Worm (Caenorhabditis elegans) whole organism, L2 larva: ENCODE data around the gene srab-22.

Experiments
- F13H6.1 ChIP-seq: sonication (generic microtip); optimal IDR thresholded peaks from 2 replicates; lab custom pipeline; 2016; ENCODE audit warnings: missing genetic modification characterization, missing compliant biosample characterization
- ama-1 ChIP-seq: fragments of 150-350 bp; optimal IDR thresholded peaks from 2 replicates; lab custom pipeline; 2018; ENCODE audit warnings: inconsistent platforms
- dmd-4 ChIP-seq: sonication (generic microtip); optimal IDR thresholded peaks from 2 replicates; lab custom pipeline; 2017; ENCODE audit warnings: missing biosample characterization, missing genetic modification characterization
- mbf-1 ChIP-seq: sonication (generic microtip); optimal IDR thresholded peaks from 2 replicates; lab custom pipeline; 2017; ENCODE audit warnings: missing biosample characterization, missing genetic modification characterization
- nhr-11 ChIP-seq: fragments of 150-350 bp; optimal IDR thresholded peaks from 2 replicates; lab custom pipeline; 2014; ENCODE audit warnings: missing biosample characterization, missing genetic modification characterization
- nhr-25 ChIP-seq: fragments of 150-350 bp; sonication (generic microtip); optimal IDR thresholded peaks from 3 replicates; lab custom pipeline; 2014; ENCODE audit warnings: missing biosample characterization, missing genetic modification characterization
- nhr-6 ChIP-seq: fragments of 150-350 bp; optimal IDR thresholded peaks from 2 replicates; lab custom pipeline; 2014; ENCODE audit warnings: missing biosample characterization, missing genetic modification characterization
- nhr-77 ChIP-seq: fragments of 150-350 bp; optimal IDR thresholded peaks from 2 replicates; lab custom pipeline; 2014; ENCODE audit warnings: missing biosample characterization, missing genetic modification characterization
- snpc-4 ChIP-seq: fragments of 150-350 bp; optimal IDR thresholded peaks from 2 replicates; lab custom pipeline; 2014; ENCODE audit warnings: missing biosample characterization, missing genetic modification characterization
- zag-1 ChIP-seq: fragments of 150-350 bp; optimal IDR thresholded peaks from 2 replicates; lab custom pipeline; 2014; ENCODE audit warnings: missing biosample characterization, missing genetic modification characterization
- ztf-4 ChIP-seq: fragments of 150-350 bp; optimal IDR thresholded peaks from 2 replicates; lab custom pipeline; 2014; ENCODE audit warnings: missing biosample characterization, missing genetic modification characterization

DNA sequence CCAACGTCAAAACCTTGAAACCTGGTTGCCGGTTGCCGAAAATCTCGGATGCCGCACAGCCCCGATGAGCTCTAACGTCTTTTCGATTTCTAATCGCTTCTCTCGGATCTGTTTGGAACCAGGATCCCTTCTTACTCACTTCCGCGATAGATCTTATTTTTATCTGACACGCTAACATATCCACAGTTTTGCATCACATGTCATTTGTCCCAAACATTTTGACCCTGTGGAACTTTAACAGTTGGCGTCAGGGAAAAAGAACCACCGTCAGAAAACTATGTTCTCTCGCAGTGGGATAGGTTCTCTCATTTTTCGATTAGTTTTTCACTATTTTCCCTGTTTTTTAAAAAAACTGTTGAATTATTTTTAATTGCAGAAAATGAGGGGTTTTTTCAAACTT is 27.9 kb upstream of the srab-22 start, which contains the start of gene T20D4.11:
- no peak for TF ChIP-seq nhr-11
- TF ChIP-seq ztf-4 (tag; lab: Kevin White, UChicago) = no peak
- TF ChIP-seq dmd-4 (tag; lab: Kevin White, UChicago) = no peak
- no peak for TF ChIP-seq nhr-6
- no peak for TF ChIP-seq mbf-1 (tag; lab: Kevin White, UChicago)
- no peak for TF ChIP-seq ama-1 (lab: Kevin White, UChicago)
- no peak for TF ChIP-seq nhr-25 (tag; lab: Kevin White, UChicago)
- no peak for TF ChIP-seq zag-1 (tag; lab: Kevin White, UChicago)
- no peak for TF ChIP-seq nhr-77 (tag; lab: Kevin White, UChicago)
- no peak for TF ChIP-seq F13H6.1
- no peak for TF ChIP-seq snpc-4 (tag; lab: Kevin White, UChicago)
